Worm (Caenorhabditis elegans) whole organism, L4/young adult: ENCODE measurements around the gene F39F10.5.

Experiments
- dao-5 ChIP-seq: sonication (generic microtip); optimal IDR thresholded peaks from 2 replicates; lab custom pipeline; 2016; ENCODE audit warnings: missing genotype, missing genetic modification characterization, moderate library complexity, missing compliant biosample characterization
- him-1 ChIP-seq: sonication (generic microtip); optimal IDR thresholded peaks from 2 replicates; lab custom pipeline; 2016; ENCODE audit warnings: missing genotype, missing genetic modification reagents, missing genetic modification characterization, missing compliant biosample characterization

ce11 chrX:16943934-16944914 lies 30.7 kb upstream of the F39F10.5 start:
- TF ChIP-seq dao-5, result no peak
- peak; percentile 30 for TF ChIP-seq him-1 (tag; lab: Kevin White, UChicago)
